Fruit fly (Drosophila melanogaster) whole organism, embryonic: ENCODE results near the gene CG4456.

Experiments
- Antp ChIP-seq: fragments of 200-800 bp; sonication (Bioruptor generic); optimal IDR thresholded peaks from 3 replicates; lab custom pipeline; 2016; ENCODE audit warnings: missing biosample characterization, missing genetic modification characterization
- BEAF-32 ChIP-seq: fragments of 200-800 bp; sonication (Bioruptor generic); optimal IDR thresholded peaks from 3 replicates; lab custom pipeline; 2017; ENCODE audit warnings: missing biosample characterization, missing genetic modification characterization, mild to moderate bottlenecking, moderate library complexity, missing genetic modification reagents
- BtbVII ChIP-seq: fragments of 200-800 bp; sonication (Bioruptor generic); optimal IDR thresholded peaks from 3 replicates; lab custom pipeline; 2017; ENCODE audit warnings: missing biosample characterization, mild to moderate bottlenecking, missing genetic modification characterization
- CG10462 ChIP-seq: fragments of 200-800 bp; sonication (Bioruptor generic); optimal IDR thresholded peaks from 2 replicates; lab custom pipeline; 2016; ENCODE audit warnings: missing biosample characterization, missing genetic modification characterization
- CG10654 ChIP-seq: fragments of 200-800 bp; sonication (Bioruptor generic); optimal IDR thresholded peaks from 2 replicates; lab custom pipeline; 2016; ENCODE audit warnings: missing biosample characterization, missing genetic modification characterization
- CG12299 ChIP-seq: fragments of 200-800 bp; sonication (Bioruptor generic); optimal IDR thresholded peaks from 2 replicates; lab custom pipeline; 2018; ENCODE audit warnings: missing biosample characterization, mild to moderate bottlenecking, missing genetic modification characterization
- CG14014 ChIP-seq: fragments of 200-800 bp; sonication (Bioruptor generic); IDR thresholded peaks from 2 replicates; pipeline ENCODE4 v1.3.6; 2022; ENCODE audit warnings: missing biosample characterization, missing genetic modification characterization
- CG17612 ChIP-seq: fragments of 200-800 bp; sonication (Bioruptor generic); IDR thresholded peaks from 2 replicates; pipeline ENCODE4 v1.3.6; 2022; ENCODE audit warnings: missing biosample characterization, missing genetic modification characterization
- CG18262 ChIP-seq: fragments of 200-800 bp; optimal IDR thresholded peaks from 3 replicates; lab custom pipeline; 2019; ENCODE audit warnings: missing biosample characterization, mild to moderate bottlenecking, missing genetic modification characterization, moderate library complexity
- CG2129 ChIP-seq: fragments of 200-800 bp; sonication (Bioruptor generic); IDR thresholded peaks from 2 replicates; pipeline ENCODE4 v1.3.6; 2022; ENCODE audit warnings: missing biosample characterization, missing genetic modification characterization; ENCODE audit not compliant: partially characterized antibody
- CG4707 ChIP-seq: fragments of 200-800 bp; sonication (Bioruptor generic); optimal IDR thresholded peaks from 2 replicates; lab custom pipeline; 2018; ENCODE audit warnings: missing biosample characterization, mild to moderate bottlenecking, missing genetic modification characterization, moderate library complexity
- CG4820 ChIP-seq: fragments of 200-800 bp; sonication (Bioruptor generic); optimal IDR thresholded peaks from 3 replicates; lab custom pipeline; 2016; ENCODE audit warnings: missing biosample characterization, missing genetic modification characterization
- CG6689 ChIP-seq: fragments of 200-800 bp; sonication (Bioruptor generic); IDR thresholded peaks from 2 replicates; pipeline ENCODE4 v1.3.6; 2022; ENCODE audit warnings: missing biosample characterization, missing genetic modification characterization
- CG6791 ChIP-seq: fragments of 200-800 bp; sonication (Bioruptor generic); IDR thresholded peaks from 3 replicates; pipeline ENCODE4 v1.3.6; 2022; ENCODE audit warnings: missing biosample characterization, missing genetic modification characterization; ENCODE audit not compliant: partially characterized antibody
- CG6854 ChIP-seq: fragments of 200-800 bp; sonication (Bioruptor generic); optimal IDR thresholded peaks from 3 replicates; lab custom pipeline; 2017; ENCODE audit warnings: missing biosample characterization, mild to moderate bottlenecking, missing genetic modification characterization
- CG7372 ChIP-seq: fragments of 200-800 bp; sonication (Bioruptor generic); IDR thresholded peaks from 2 replicates; pipeline ENCODE4 v1.3.6; 2022; ENCODE audit warnings: missing biosample characterization, missing genetic modification characterization
- CG7745 ChIP-seq: fragments of 200-800 bp; sonication (Bioruptor generic); optimal IDR thresholded peaks from 2 replicates; lab custom pipeline; 2018; ENCODE audit warnings: missing biosample characterization, mild to moderate bottlenecking, missing genetic modification characterization, moderate library complexity
- CG7963 ChIP-seq: fragments of 200-800 bp; sonication (Bioruptor generic); IDR thresholded peaks from 3 replicates; pipeline ENCODE4 v1.3.6; 2022; ENCODE audit warnings: missing biosample characterization, missing genetic modification characterization; ENCODE audit not compliant: partially characterized antibody
- CG8281 ChIP-seq: fragments of 200-800 bp; sonication (Bioruptor generic); optimal IDR thresholded peaks from 2 replicates; lab custom pipeline; 2018; ENCODE audit warnings: missing biosample characterization, mild to moderate bottlenecking, missing genetic modification characterization, moderate library complexity
- D19A ChIP-seq: fragments of 200-800 bp; optimal IDR thresholded peaks from 3 replicates; lab custom pipeline; 2019; ENCODE audit warnings: missing biosample characterization, mild to moderate bottlenecking, missing genetic modification characterization, moderate library complexity
- D19B ChIP-seq: fragments of 200-800 bp; sonication (Bioruptor generic); optimal IDR thresholded peaks from 2 replicates; lab custom pipeline; 2017; ENCODE audit warnings: missing biosample characterization, mild to moderate bottlenecking, missing genetic modification characterization
- Fer2 ChIP-seq: fragments of 200-800 bp; sonication (Bioruptor generic); optimal IDR thresholded peaks from 2 replicates; lab custom pipeline; 2018; ENCODE audit warnings: missing biosample characterization, mild to moderate bottlenecking, missing genetic modification characterization, moderate library complexity
- Gsc ChIP-seq: fragments of 200-800 bp; sonication (Bioruptor generic); IDR thresholded peaks from 2 replicates; pipeline ENCODE4 v1.3.6; 2022; ENCODE audit warnings: missing biosample characterization, missing genetic modification characterization
- HLH3B ChIP-seq: fragments of 200-800 bp; sonication (Bioruptor generic); IDR thresholded peaks from 2 replicates; pipeline ENCODE4 v1.3.6; 2022; ENCODE audit warnings: missing biosample characterization, missing genetic modification characterization
- Hr51 ChIP-seq, 2 experiments: fragments of 200-800 bp; sonication (Bioruptor generic); optimal IDR thresholded peaks; 2 replicates in 1 of 2; 3 replicates in 1 of 2; lab custom pipeline; 2016 to 2018; ENCODE audit warnings: missing biosample characterization in 2 of 2, missing genetic modification characterization in 2 of 2, mild to moderate bottlenecking in 1 of 2, moderate library complexity in 1 of 2
- MTF-1 ChIP-seq: fragments of 200-800 bp; sonication (Bioruptor generic); optimal IDR thresholded peaks from 2 replicates; lab custom pipeline; 2018; ENCODE audit warnings: missing biosample characterization, mild to moderate bottlenecking, missing genetic modification characterization, borderline replicate concordance
- NFAT ChIP-seq: fragments of 200-800 bp; sonication (Bioruptor generic); IDR thresholded peaks from 2 replicates; pipeline ENCODE4 v1.3.6; 2022; ENCODE audit warnings: missing biosample characterization, missing genetic modification characterization
- Opbp ChIP-seq: fragments of 200-800 bp; sonication (Bioruptor generic); IDR thresholded peaks from 3 replicates; pipeline ENCODE4 v1.3.6; 2022; ENCODE audit warnings: missing biosample characterization, missing genetic modification characterization; ENCODE audit not compliant: partially characterized antibody
- Stat92E ChIP-seq, 3 experiments: fragments of >200 bp in 2 of 3; fragments of 200-800 bp in 1 of 3; sonication (Bioruptor generic) in 1 of 3; optimal IDR thresholded peaks; 2 replicates each; lab custom pipeline; 2017 to 2019; ENCODE audit warnings: missing biosample characterization in 3 of 3, missing genetic modification characterization in 3 of 3, mild to moderate bottlenecking in 1 of 3, moderate library complexity in 1 of 3
- ap ChIP-seq: fragments of 200-800 bp; sonication (Bioruptor generic); IDR thresholded peaks from 2 replicates; pipeline ENCODE4 v1.3.6; 2022; ENCODE audit warnings: missing biosample characterization, missing genetic modification characterization
- ase ChIP-seq: fragments of 200-800 bp; sonication (Bioruptor generic); IDR thresholded peaks from 3 replicates; pipeline ENCODE4 v1.3.6; 2022; ENCODE audit warnings: missing biosample characterization, missing genetic modification characterization
- bab2 ChIP-seq: fragments of 200-800 bp; sonication (Bioruptor generic); optimal IDR thresholded peaks from 2 replicates; lab custom pipeline; 2016; ENCODE audit warnings: missing biosample characterization, missing genetic modification characterization
- bcd ChIP-seq: fragments of 200-800 bp; sonication (Bioruptor generic); optimal IDR thresholded peaks from 2 replicates; lab custom pipeline; 2017; ENCODE audit warnings: missing biosample characterization, mild to moderate bottlenecking, missing genetic modification characterization
- bigmax ChIP-seq: fragments of 200-800 bp; sonication (Bioruptor generic); optimal IDR thresholded peaks from 2 replicates; lab custom pipeline; 2018; ENCODE audit warnings: missing biosample characterization, mild to moderate bottlenecking, missing genetic modification characterization
- caup ChIP-seq: fragments of 200-800 bp; sonication (Bioruptor generic); optimal IDR thresholded peaks from 3 replicates; lab custom pipeline; 2017; ENCODE audit warnings: missing biosample characterization, mild to moderate bottlenecking, missing genetic modification characterization, moderate library complexity; ENCODE audit not compliant: severe bottlenecking
- en ChIP-seq: fragments of 200-800 bp; sonication (Bioruptor generic); optimal IDR thresholded peaks from 2 replicates; lab custom pipeline; 2016; ENCODE audit warnings: missing biosample characterization, missing genetic modification characterization
- gt ChIP-seq: fragments of 200-800 bp; sonication (Bioruptor generic); IDR thresholded peaks from 2 replicates; pipeline ENCODE4 v1.3.6; 2022; ENCODE audit warnings: missing biosample characterization, missing genetic modification characterization
- hb ChIP-seq: fragments of 200-800 bp; sonication (Bioruptor generic); IDR thresholded peaks from 3 replicates; pipeline ENCODE4 v1.3.6; 2022; ENCODE audit warnings: missing biosample characterization, missing genetic modification characterization; ENCODE audit not compliant: partially characterized antibody
- hbn ChIP-seq: fragments of 200-800 bp; sonication (Bioruptor generic); IDR thresholded peaks from 2 replicates; pipeline ENCODE4 v1.3.6; 2022; ENCODE audit warnings: missing biosample characterization, missing genetic modification characterization; ENCODE audit not compliant: partially characterized antibody
- ind ChIP-seq: fragments of 200-800 bp; sonication (Bioruptor generic); optimal IDR thresholded peaks from 3 replicates; lab custom pipeline; 2016; ENCODE audit warnings: missing biosample characterization, missing genetic modification characterization
- mld ChIP-seq: fragments of 200-800 bp; sonication (Bioruptor generic); IDR thresholded peaks from 3 replicates; pipeline ENCODE4 v1.3.6; 2022; ENCODE audit warnings: missing biosample characterization, missing genetic modification characterization; ENCODE audit not compliant: partially characterized antibody
- nerfin-2 ChIP-seq: fragments of 200-800 bp; sonication (Bioruptor generic); IDR thresholded peaks from 2 replicates; pipeline ENCODE4 v1.3.6; 2022; ENCODE audit warnings: missing biosample characterization, missing genetic modification characterization; ENCODE audit not compliant: partially characterized antibody
- sc ChIP-seq, 3 experiments: fragments of >200 bp in 2 of 3; fragments of 200-800 bp in 1 of 3; sonication (Bioruptor generic) in 1 of 3; optimal IDR thresholded peaks; 2 replicates in 2 of 3; 3 replicates in 1 of 3; lab custom pipeline; 2017; ENCODE audit warnings: mild to moderate bottlenecking in 1 of 3, missing biosample characterization in 1 of 3, missing genetic modification characterization in 1 of 3, missing genetic modification reagents in 1 of 3
- sens ChIP-seq: fragments of 200-800 bp; sonication (Bioruptor generic); peaks from one replicate; lab custom pipeline; 2016; ENCODE audit warnings: missing biosample characterization, missing genetic modification characterization
- tio ChIP-seq: fragments of 200-800 bp; sonication (Bioruptor generic); optimal IDR thresholded peaks from 2 replicates; lab custom pipeline; 2017; ENCODE audit warnings: missing biosample characterization, missing genetic modification characterization, inconsistent platforms
- trh ChIP-seq: fragments of 200-800 bp; sonication (Bioruptor generic); optimal IDR thresholded peaks from 2 replicates; lab custom pipeline; 2016; ENCODE audit warnings: missing biosample characterization, missing genetic modification characterization
- vfl ChIP-seq: fragments of 200-800 bp; sonication (Bioruptor generic); optimal IDR thresholded peaks from 2 replicates; lab custom pipeline; 2016; ENCODE audit warnings: missing biosample characterization, missing genetic modification characterization

The CG4456 gene

dm6 chr3L:9383345-9384075 lies 11.0 kb downstream of the CG4456 start, which contains the start of gene Hsp27 (continued):
- TF ChIP-seq vfl (GFP tag; lab: Kevin White, UChicago) (peak; percentile 97), MTF-1 (peak; percentile 94), tio (GFP tag; lab: Kevin White, UChicago) (peak; percentile 97), CG4820 (GFP tag; lab: Kevin White, UChicago) (peak; percentile 98), CG7372 (GFP tag; lab: Robert Waterston, UW) (peak; percentile 97), CG10654 (peak; percentile 98), CG6791 (GFP tag; lab: Robert Waterston, UW) (no peak), CG6854 (GFP tag; lab: Kevin White, UChicago) (peak; percentile 95), nerfin-2 (peak; percentile 48; the same call in 1 of the 2 replicates), Gsc (GFP tag; lab: Robert Waterston, UW) (peak; percentile 97), Opbp (GFP tag; lab: Robert Waterston, UW) (0 out of 3 replicates have a peak, but pooled peaks have one; percentile 50), ind (GFP tag; lab: Kevin White, UChicago) (peak; percentile 99), CG17612 (GFP tag; lab: Robert Waterston, UW) (peak; percentile 96), trh (GFP tag; lab: Kevin White, UChicago) (peak; percentile 96), en (GFP tag; lab: Kevin White, UChicago) (peak; percentile 65), sc (optimal IDR thresholded peaks at IDR 0.05; lab: Kevin White, UChicago) (no peak), sc (GFP tag; optimal IDR thresholded peaks at IDR 0.05; lab: Kevin White, UChicago) (peak; percentile 98), NFAT (GFP tag; lab: Robert Waterston, UW) (peak; percentile 97), BtbVII (peak; percentile 96), bab2 (peak; percentile 93), Fer2 (tag; lab: Kevin White, UChicago) (peak; percentile 88), CG8281 (tag; lab: Kevin White, UChicago) (peak; percentile 89), CG12299 (tag; lab: Kevin White, UChicago) (peak; percentile 96), Stat92E (GFP tag; optimal IDR thresholded peaks at IDR 0.05; lab: Kevin White, UChicago) (peak in 1 of 3 experiments; percentile 94), CG7963 (GFP tag; lab: Robert Waterston, UW) (no peak), gt (GFP tag; lab: Robert Waterston, UW) (peak; percentile 97), Antp (GFP tag; lab: Kevin White, UChicago) (peak; percentile 93), bcd (GFP tag; lab: Kevin White, UChicago) (peak; percentile 99), Hr51 (GFP tag; optimal IDR thresholded peaks at IDR 0.05; lab: Kevin White, UChicago) (peak; percentile 91 to 97), D19B (peak; percentile 90), caup (GFP tag; lab: Kevin White, UChicago) (peak; percentile 95), BEAF-32 (GFP tag; lab: Kevin White, UChicago) (peak; percentile 8), CG2129 (GFP tag; lab: Robert Waterston, UW) (no peak), CG14014 (GFP tag; lab: Robert Waterston, UW) (peak; percentile 96), CG6689 (GFP tag; lab: Robert Waterston, UW) (peak; percentile 99), hb (GFP tag; lab: Robert Waterston, UW) (no peak), bigmax (GFP tag; lab: Kevin White, UChicago) (peak; percentile 71), CG18262 (tag; lab: Kevin White, UChicago) (peak; percentile 99), hbn (GFP tag; lab: Robert Waterston, UW) (no peak), sens (GFP tag; lab: Kevin White, UChicago) (peak; percentile 99), mld (GFP tag; lab: Robert Waterston, UW) (no peak), CG7745 (tag; lab: Kevin White, UChicago) (peak; percentile 70), CG4707 (GFP tag; lab: Kevin White, UChicago) (peak; percentile 92), CG10462 (GFP tag; lab: Kevin White, UChicago) (peak; percentile 95), D19A (tag; lab: Kevin White, UChicago) (peak; percentile 96), ase (peak; percentile 98), ap (peak; percentile 95), HLH3B (GFP tag; lab: Robert Waterston, UW) (peak; percentile 99)
